Fruit fly (Drosophila melanogaster) S2 (cell line): Measurements from ENCODE around the gene Eig71Eb.

Experiments used
- CG8478 ChIP-seq: fragments of >200 bp; optimal IDR thresholded peaks from 2 replicates; lab custom pipeline; 2018
- CTCF ChIP-seq, 2 experiments: fragments of >200 bp; optimal IDR thresholded peaks; 2 replicates each; lab custom pipeline; 2018

DNA sequence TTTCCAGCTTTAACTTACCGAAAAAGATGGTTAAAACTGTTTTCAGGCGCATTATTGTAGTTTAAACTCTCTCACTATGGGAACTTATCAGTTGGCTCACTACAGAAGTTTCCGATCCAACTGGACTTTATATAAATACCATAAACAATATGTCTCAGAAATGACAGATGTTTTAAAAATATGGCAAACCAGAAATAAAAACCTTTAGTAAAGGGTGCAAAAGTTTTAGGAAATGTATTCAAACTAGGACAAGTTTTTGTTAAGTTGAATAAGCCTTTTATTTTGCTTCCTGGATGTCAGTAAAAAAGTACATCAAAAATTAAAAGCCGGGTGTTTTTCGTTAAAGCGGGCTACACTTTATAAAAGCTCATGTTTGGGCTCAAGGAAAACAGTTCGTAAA lies at the start of gene Eig71Eb, which contains the start of gene Eig71Ea:
- no peak for TF ChIP-seq CG8478 (lab: Kevin White, UChicago)
- TF ChIP-seq CTCF (optimal IDR thresholded peaks at IDR 0.05; lab: Kevin White, UChicago): no peak
